Fruit fly (Drosophila melanogaster) whole organism, embryonic: Measurements from ENCODE around the gene CG13409.

Source experiments
- Awh ChIP-seq: fragments of 200-800 bp; sonication (Bioruptor generic); IDR thresholded peaks from 2 replicates; pipeline ENCODE4, ENCODE4 v1.3.6; 2022; ENCODE audit warnings: missing biosample characterization, missing genetic modification characterization
- CG10654 ChIP-seq: fragments of 200-800 bp; sonication (Bioruptor generic); optimal IDR thresholded peaks from 2 replicates; lab custom pipeline; 2016; ENCODE audit warnings: missing biosample characterization, missing genetic modification characterization
- CG10979 ChIP-seq: fragments of 200-800 bp; sonication (Bioruptor generic); optimal IDR thresholded peaks from 2 replicates; lab custom pipeline; 2018; ENCODE audit warnings: missing biosample characterization, mild to moderate bottlenecking, missing genetic modification characterization, moderate library complexity
- CG11456 ChIP-seq: fragments of 200-800 bp; sonication (Bioruptor generic); IDR thresholded peaks from 3 replicates; pipeline ENCODE4 v1.3.6; 2022; ENCODE audit warnings: missing biosample characterization, missing genetic modification characterization
- CG12071 ChIP-seq: fragments of 200-800 bp; sonication (Bioruptor generic); optimal IDR thresholded peaks from 3 replicates; lab custom pipeline; 2018; ENCODE audit warnings: missing biosample characterization, mild to moderate bottlenecking, missing genetic modification characterization
- CG12236 ChIP-seq: fragments of 200-800 bp; sonication (Bioruptor generic); optimal IDR thresholded peaks from 2 replicates; lab custom pipeline; 2016; ENCODE audit warnings: missing biosample characterization, missing genetic modification characterization
- CG12769 ChIP-seq: fragments of 200-800 bp; sonication (Bioruptor generic); optimal IDR thresholded peaks from 2 replicates; lab custom pipeline; 2019; ENCODE audit warnings: missing biosample characterization, mild to moderate bottlenecking, missing genetic modification characterization, moderate library complexity
- CG13775 ChIP-seq: fragments of 200-800 bp; sonication (Bioruptor generic); optimal IDR thresholded peaks from 3 replicates; lab custom pipeline; 2017; ENCODE audit warnings: missing biosample characterization, mild to moderate bottlenecking, missing genetic modification characterization
- CG1647 ChIP-seq: fragments of 200-800 bp; sonication (Bioruptor generic); optimal IDR thresholded peaks from 3 replicates; lab custom pipeline; 2016; ENCODE audit warnings: missing biosample characterization, missing genetic modification characterization
- CG16815 ChIP-seq: fragments of 200-800 bp; sonication (Bioruptor generic); optimal IDR thresholded peaks from 3 replicates; lab custom pipeline; 2017; ENCODE audit warnings: missing biosample characterization, mild to moderate bottlenecking, missing genetic modification characterization
- CG32772 ChIP-seq: fragments of 200-800 bp; sonication (Bioruptor generic); IDR thresholded peaks from 2 replicates; pipeline ENCODE4 v1.3.6; 2022; ENCODE audit warnings: missing biosample characterization, missing genetic modification characterization
- CG3407 ChIP-seq: fragments of 200-800 bp; sonication (Bioruptor generic); optimal IDR thresholded peaks from 2 replicates; lab custom pipeline; 2018; ENCODE audit warnings: missing biosample characterization, mild to moderate bottlenecking, missing genetic modification characterization
- CG34376 ChIP-seq: fragments of 200-800 bp; sonication (Bioruptor generic); optimal IDR thresholded peaks from 2 replicates; lab custom pipeline; 2018; ENCODE audit warnings: missing biosample characterization, mild to moderate bottlenecking, missing genetic modification characterization
- CG7372 ChIP-seq: fragments of 200-800 bp; sonication (Bioruptor generic); IDR thresholded peaks from 2 replicates; pipeline ENCODE4 v1.3.6; 2022; ENCODE audit warnings: missing biosample characterization, missing genetic modification characterization
- CG7745 ChIP-seq: fragments of 200-800 bp; sonication (Bioruptor generic); optimal IDR thresholded peaks from 2 replicates; lab custom pipeline; 2018; ENCODE audit warnings: missing biosample characterization, mild to moderate bottlenecking, missing genetic modification characterization, moderate library complexity
- CG8944 ChIP-seq: fragments of 200-800 bp; sonication (Bioruptor generic); optimal IDR thresholded peaks from 3 replicates; lab custom pipeline; 2016; ENCODE audit warnings: missing biosample characterization, missing genetic modification characterization
- Camta ChIP-seq: fragments of 200-800 bp; sonication (Bioruptor generic); optimal IDR thresholded peaks from 2 replicates; lab custom pipeline; 2016; ENCODE audit warnings: missing biosample characterization, missing genetic modification characterization
- Dbx ChIP-seq: fragments of 200-800 bp; sonication (Bioruptor generic); IDR thresholded peaks from 3 replicates; pipeline ENCODE4 v1.3.6; 2022; ENCODE audit warnings: missing biosample characterization, missing genetic modification characterization
- E2f1 ChIP-seq: fragments of 200-800 bp; sonication (Bioruptor generic); IDR thresholded peaks from 2 replicates; pipeline ENCODE4 v1.3.6; 2022; ENCODE audit warnings: missing biosample characterization, missing genetic modification characterization
- Elba2 ChIP-seq: fragments of 200-800 bp; sonication (Bioruptor generic); optimal IDR thresholded peaks from 3 replicates; lab custom pipeline; 2016; ENCODE audit warnings: missing biosample characterization, missing genetic modification characterization
- Ets97D ChIP-seq: fragments of 200-800 bp; sonication (Bioruptor generic); optimal IDR thresholded peaks from 3 replicates; lab custom pipeline; 2016; ENCODE audit warnings: missing biosample characterization, missing genetic modification characterization
- HmgD ChIP-seq: fragments of 200-800 bp; sonication (Bioruptor generic); optimal IDR thresholded peaks from 3 replicates; lab custom pipeline; 2016; ENCODE audit warnings: missing biosample characterization, missing genetic modification characterization
- HmgZ ChIP-seq: fragments of 200-800 bp; sonication (Bioruptor generic); optimal IDR thresholded peaks from 2 replicates; lab custom pipeline; 2018; ENCODE audit warnings: missing biosample characterization, mild to moderate bottlenecking, missing genetic modification characterization
- Hr3 ChIP-seq: fragments of 200-800 bp; sonication (Bioruptor generic); optimal IDR thresholded peaks from 3 replicates; lab custom pipeline; 2016; ENCODE audit warnings: missing biosample characterization, missing genetic modification characterization
- Lpt ChIP-seq: fragments of >200 bp; optimal IDR thresholded peaks from 2 replicates; lab custom pipeline; 2018; ENCODE audit warnings: missing biosample characterization, missing genetic modification characterization
- Neu2 ChIP-seq: fragments of 200-800 bp; sonication (Bioruptor generic); optimal IDR thresholded peaks from 3 replicates; lab custom pipeline; 2016; ENCODE audit warnings: missing biosample characterization, missing genetic modification characterization, borderline replicate concordance
- Trl ChIP-seq, 3 experiments: fragments of >200 bp in 2 of 3; fragments of 200-800 bp in 1 of 3; sonication (Bioruptor generic) in 1 of 3; optimal IDR thresholded peaks; 2 replicates in 1 of 3; 3 replicates in 2 of 3; lab custom pipeline; 2016 to 2017; ENCODE audit warnings: missing biosample characterization in 1 of 3, missing genetic modification characterization in 1 of 3
- abd-A ChIP-seq: fragments of 200-800 bp; sonication (Bioruptor generic); optimal IDR thresholded peaks from 3 replicates; lab custom pipeline; 2019; ENCODE audit warnings: missing biosample characterization, mild to moderate bottlenecking, missing genetic modification characterization, moderate library complexity
- ap ChIP-seq: fragments of 200-800 bp; sonication (Bioruptor generic); IDR thresholded peaks from 2 replicates; pipeline ENCODE4 v1.3.6; 2022; ENCODE audit warnings: missing biosample characterization, missing genetic modification characterization
- bcd ChIP-seq: fragments of 200-800 bp; sonication (Bioruptor generic); optimal IDR thresholded peaks from 2 replicates; lab custom pipeline; 2017; ENCODE audit warnings: missing biosample characterization, mild to moderate bottlenecking, missing genetic modification characterization
- bigmax ChIP-seq: fragments of 200-800 bp; sonication (Bioruptor generic); optimal IDR thresholded peaks from 2 replicates; lab custom pipeline; 2018; ENCODE audit warnings: missing biosample characterization, mild to moderate bottlenecking, missing genetic modification characterization
- btn ChIP-seq: fragments of 200-800 bp; sonication (Bioruptor generic); optimal IDR thresholded peaks from 2 replicates; lab custom pipeline; 2016; ENCODE audit warnings: missing biosample characterization, missing genetic modification characterization
- chm ChIP-seq: fragments of 200-800 bp; sonication (Bioruptor generic); IDR thresholded peaks from 2 replicates; pipeline ENCODE4 v1.3.6; 2022; ENCODE audit warnings: missing biosample characterization, missing genetic modification characterization
- danr ChIP-seq: fragments of 200-800 bp; sonication (Bioruptor generic); IDR thresholded peaks from 2 replicates; pipeline ENCODE4 v1.3.6; 2022; ENCODE audit warnings: missing biosample characterization, missing genetic modification characterization
- dpn ChIP-seq, 2 experiments: fragments of 200-800 bp; sonication (Bioruptor generic); optimal IDR thresholded peaks; 3 replicates each; lab custom pipeline; 2016; ENCODE audit warnings: missing biosample characterization in 2 of 2, missing genetic modification characterization in 2 of 2
- ewg ChIP-seq: fragments of 200-800 bp; sonication (Bioruptor generic); optimal IDR thresholded peaks from 3 replicates; lab custom pipeline; 2017; ENCODE audit warnings: mild to moderate bottlenecking, missing biosample characterization, missing genetic modification reagents, missing genetic modification characterization
- fd64A ChIP-seq: fragments of 200-800 bp; sonication (Bioruptor generic); optimal IDR thresholded peaks from 3 replicates; lab custom pipeline; 2018; ENCODE audit warnings: missing biosample characterization, mild to moderate bottlenecking, missing genetic modification characterization
- fu2 ChIP-seq: fragments of 200-800 bp; sonication (Bioruptor generic); optimal IDR thresholded peaks from 2 replicates; lab custom pipeline; 2016; ENCODE audit warnings: missing biosample characterization, missing genetic modification characterization
- gsb ChIP-seq: fragments of 200-800 bp; sonication (Bioruptor generic); IDR thresholded peaks from 2 replicates; pipeline ENCODE4 v1.3.6; 2022; ENCODE audit warnings: missing biosample characterization, missing genetic modification characterization
- maf-S ChIP-seq: fragments of 200-800 bp; sonication (Bioruptor generic); optimal IDR thresholded peaks from 2 replicates; lab custom pipeline; 2016; ENCODE audit warnings: missing biosample characterization, missing genetic modification characterization
- nom ChIP-seq: fragments of 200-800 bp; sonication (Bioruptor generic); optimal IDR thresholded peaks from 2 replicates; lab custom pipeline; 2017; ENCODE audit warnings: missing biosample characterization, missing genetic modification characterization, mild to moderate bottlenecking, moderate library complexity, missing genetic modification reagents
- p53 ChIP-seq: fragments of 200-800 bp; sonication (Bioruptor generic); optimal IDR thresholded peaks from 2 replicates; lab custom pipeline; 2016; ENCODE audit warnings: missing biosample characterization, missing genetic modification characterization
- row ChIP-seq: fragments of 200-800 bp; sonication (Bioruptor generic); IDR thresholded peaks from 3 replicates; pipeline ENCODE4 v1.3.6; 2022; ENCODE audit warnings: missing biosample characterization, missing genetic modification characterization
- sens-2 ChIP-seq: fragments of 200-800 bp; sonication (Bioruptor generic); IDR thresholded peaks from 2 replicates; pipeline ENCODE4 v1.3.6; 2022; ENCODE audit warnings: missing biosample characterization, missing genetic modification characterization
- slbo ChIP-seq: fragments of 200-800 bp; sonication (Bioruptor generic); IDR thresholded peaks from 2 replicates; pipeline ENCODE4 v1.3.6; 2022; ENCODE audit warnings: missing biosample characterization, missing genetic modification characterization
- so ChIP-seq: fragments of 200-800 bp; sonication (Bioruptor generic); IDR thresholded peaks from 3 replicates; pipeline ENCODE4 v1.3.6; 2022; ENCODE audit warnings: missing biosample characterization, missing genetic modification characterization
- tgo ChIP-seq: fragments of 200-800 bp; sonication (Bioruptor generic); IDR thresholded peaks from 3 replicates; pipeline ENCODE4 v1.3.6; 2022; ENCODE audit warnings: missing biosample characterization, missing genetic modification characterization
- tx ChIP-seq: fragments of 200-800 bp; sonication (Bioruptor generic); optimal IDR thresholded peaks from 2 replicates; lab custom pipeline; 2016; ENCODE audit warnings: missing biosample characterization, missing genetic modification characterization
- usp ChIP-seq: fragments of >200 bp; optimal IDR thresholded peaks from 2 replicates; lab custom pipeline; 2017; ENCODE audit warnings: missing biosample characterization, missing genetic modification characterization
- zfh1 ChIP-seq: fragments of 200-800 bp; sonication (Bioruptor generic); IDR thresholded peaks from 3 replicates; pipeline ENCODE4 v1.3.6; 2022; ENCODE audit warnings: missing biosample characterization, missing genetic modification characterization
- zfh2 ChIP-seq: fragments of 200-800 bp; sonication (Bioruptor generic); optimal IDR thresholded peaks from 2 replicates; lab custom pipeline; 2016; ENCODE audit warnings: missing biosample characterization, missing genetic modification characterization

Gene CG13409

DNA sequence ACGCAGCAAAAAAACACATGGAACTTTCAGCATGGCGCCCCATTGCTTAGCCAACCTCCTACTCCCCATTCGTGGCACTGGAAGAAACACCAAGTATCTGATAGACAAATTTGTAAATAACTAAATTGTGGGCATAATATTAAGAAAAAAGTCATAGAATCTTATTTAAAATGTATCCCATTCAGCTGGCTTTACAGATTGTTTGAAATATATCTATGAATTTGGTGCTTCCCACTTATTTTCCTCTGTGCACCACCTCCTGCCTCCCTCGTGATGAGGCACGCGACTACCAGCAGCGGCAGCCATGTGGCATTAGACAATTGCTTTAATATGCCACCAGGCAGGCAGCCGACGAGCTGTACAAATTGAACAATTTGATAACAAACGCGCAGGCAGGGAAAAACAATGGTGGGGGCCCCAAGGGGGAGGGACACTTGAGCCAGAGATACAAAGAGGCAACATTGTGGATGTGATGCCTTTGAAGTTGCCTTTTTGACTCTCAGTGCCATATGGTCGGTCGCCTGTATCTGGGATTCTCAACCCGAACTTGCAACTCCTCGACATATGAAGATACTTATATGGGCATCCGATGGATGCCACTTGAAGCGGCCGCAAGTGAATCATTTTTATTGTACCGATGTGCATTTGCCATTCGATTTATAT, 17.6 kb upstream of the CG13409 start (continued):
- TF ChIP-seq Ets97D (no peak), CG12236 (peak; percentile 66), chm (GFP tag; lab: Robert Waterston, UW) (peak; percentile 88), CG1647 (GFP tag; lab: Kevin White, UChicago) (peak; percentile 69), bcd (GFP tag; lab: Kevin White, UChicago) (peak; percentile 76), nom (GFP tag; lab: Kevin White, UChicago) (no peak), CG13775 (GFP tag; lab: Kevin White, UChicago) (peak; percentile 61), CG10654 (GFP tag; lab: Kevin White, UChicago) (peak; percentile 63), row (GFP tag; lab: Robert Waterston, UW) (peak; percentile 91), tgo (GFP tag; lab: Robert Waterston, UW) (peak; percentile 85), fu2 (GFP tag; lab: Kevin White, UChicago) (peak; percentile 43), CG11456 (GFP tag; lab: Robert Waterston, UW) (peak; percentile 72), CG32772 (GFP tag; lab: Robert Waterston, UW) (peak; percentile 81), HmgD (GFP tag; lab: Kevin White, UChicago) (peak; percentile 22), maf-S (GFP tag; lab: Kevin White, UChicago) (peak; percentile 77), Awh (GFP tag; lab: Robert Waterston, UW) (peak; percentile 74), CG10979 (peak; percentile 79), zfh1 (GFP tag; lab: Robert Waterston, UW) (peak; percentile 81), CG16815 (peak; percentile 65), Hr3 (GFP tag; lab: Kevin White, UChicago) (peak; percentile 76), CG12769 (tag; lab: Kevin White, UChicago) (peak; percentile 92), CG34376 (no peak), danr (GFP tag; lab: Robert Waterston, UW) (peak; percentile 59; the same call in 1 of the 2 replicates), Neu2 (GFP tag; lab: Kevin White, UChicago) (no peak), slbo (peak; percentile 84), Trl (optimal IDR thresholded peaks at IDR 0.05; lab: Kevin White, UChicago) (no peak), Trl (GFP tag; optimal IDR thresholded peaks at IDR 0.05; lab: Kevin White, UChicago) (peak; percentile 67), gsb (peak; percentile 58), Lpt (GFP tag; lab: Kevin White, UChicago) (no peak), zfh2 (GFP tag; lab: Kevin White, UChicago) (peak; percentile 34), E2f1 (GFP tag; lab: Robert Waterston, UW) (peak; percentile 82), Camta (GFP tag; lab: Kevin White, UChicago) (peak; percentile 69), sens-2 (GFP tag; lab: Robert Waterston, UW) (peak; percentile 67), HmgZ (tag; lab: Kevin White, UChicago) (peak; percentile 78), p53 (GFP tag; lab: Kevin White, UChicago) (no peak), bigmax (no peak), CG7745 (tag; lab: Kevin White, UChicago) (no peak), CG7372 (GFP tag; lab: Robert Waterston, UW) (no peak), ewg (GFP tag; lab: Kevin White, UChicago) (peak; percentile 63), ap (GFP tag; lab: Robert Waterston, UW) (peak; percentile 59; the same call in 1 of the 2 replicates), CG3407 (peak; percentile 76), usp (GFP tag; lab: Kevin White, UChicago) (no peak), tx (GFP tag; lab: Kevin White, UChicago) (peak; percentile 66), abd-A (tag; lab: Kevin White, UChicago) (peak; percentile 75), Dbx (GFP tag; lab: Robert Waterston, UW) (peak; percentile 81), CG8944 (GFP tag; lab: Kevin White, UChicago) (peak; percentile 65), btn (GFP tag; lab: Kevin White, UChicago) (peak; percentile 30), so (GFP tag; lab: Robert Waterston, UW) (peak; percentile 82), CG12071 (peak; percentile 80), fd64A (GFP tag; lab: Kevin White, UChicago) (peak; percentile 67), dpn (GFP tag; optimal IDR thresholded peaks at IDR 0.05; lab: Kevin White, UChicago) (peak; percentile 80 to 85), Elba2 (GFP tag; lab: Kevin White, UChicago) (no peak)
